Worm (Caenorhabditis elegans) whole organism, L2 larva: ENCODE results near the gene ptr-5.

ENCODE experiments used
- ZK546.5 ChIP-seq: sonication (generic microtip); optimal IDR thresholded peaks from 2 replicates; lab custom pipeline; 2017; ENCODE audit warnings: missing biosample characterization, missing genetic modification characterization
- ceh-82 ChIP-seq: fragments of 150-350 bp; optimal IDR thresholded peaks from 2 replicates; lab custom pipeline; 2014; ENCODE audit warnings: missing biosample characterization, missing genetic modification characterization
- gmeb-1 ChIP-seq: fragments of 150-350 bp; optimal IDR thresholded peaks from 2 replicates; lab custom pipeline; 2014; ENCODE audit warnings: missing biosample characterization, missing genetic modification characterization
- lin-13 ChIP-seq: fragments of 150-350 bp; optimal IDR thresholded peaks from 2 replicates; lab custom pipeline; 2014; ENCODE audit warnings: missing biosample characterization, missing genetic modification reagents, missing genetic modification characterization
- nhr-10 ChIP-seq: sonication (generic microtip); optimal IDR thresholded peaks from 2 replicates; lab custom pipeline; 2017; ENCODE audit warnings: missing biosample characterization, missing genetic modification characterization
- nhr-6 ChIP-seq: fragments of 150-350 bp; optimal IDR thresholded peaks from 2 replicates; lab custom pipeline; 2014; ENCODE audit warnings: missing biosample characterization, missing genetic modification characterization
- sma-9 ChIP-seq, 2 experiments: fragments of 150-350 bp in 1 of 2; sonication (generic microtip) in 1 of 2; optimal IDR thresholded peaks; 2 replicates each; lab custom pipeline; 2014 to 2016; ENCODE audit warnings: missing genetic modification characterization in 2 of 2, mild to moderate bottlenecking in 1 of 2, missing biosample characterization in 1 of 2, missing compliant biosample characterization in 1 of 2, missing genetic modification reagents in 1 of 2, moderate library complexity in 1 of 2
- snpc-4 ChIP-seq: fragments of 150-350 bp; optimal IDR thresholded peaks from 2 replicates; lab custom pipeline; 2014; ENCODE audit warnings: missing biosample characterization, missing genetic modification characterization

ce11 chrX:17373955-17374354, 55.6 kb downstream of the ptr-5 start:
- TF ChIP-seq lin-13 (no peak), sma-9 (GFP tag; optimal IDR thresholded peaks at IDR 0.05; lab: Kevin White, UChicago) (peak; percentile 44), sma-9 (tag; optimal IDR thresholded peaks at IDR 0.05; lab: Kevin White, UChicago) (no peak), ZK546.5 (tag; lab: Kevin White, UChicago) (no peak), nhr-10 (no peak), ceh-82 (tag; lab: Kevin White, UChicago) (no peak), snpc-4 (tag; lab: Kevin White, UChicago) (no peak), nhr-6 (no peak), gmeb-1 (tag; lab: Kevin White, UChicago) (no peak)
